Worm (Caenorhabditis elegans) whole organism, early embryonic: ENCODE results near the gene ech-6.
A peak's percentile ranks its signal among the peaks of the same experiment; 100 is the strongest.

Experiments used
- B0310.2 ChIP-seq: sonication (generic microtip); optimal IDR thresholded peaks from 2 replicates; lab custom pipeline; 2016; ENCODE audit warnings: mild to moderate bottlenecking, missing genetic modification characterization, missing compliant biosample characterization
- F13C5.2 ChIP-seq: sonication (generic microtip); optimal IDR thresholded peaks from 2 replicates; lab custom pipeline; 2017; ENCODE audit warnings: mild to moderate bottlenecking, missing genetic modification characterization, inconsistent platforms, missing compliant biosample characterization
- aly-1 ChIP-seq: sonication (generic microtip); optimal IDR thresholded peaks from 2 replicates; lab custom pipeline; 2016; ENCODE audit warnings: missing genetic modification characterization, missing compliant biosample characterization
- ama-1 ChIP-seq: fragments of 150-350 bp; optimal IDR thresholded peaks from 2 replicates; lab custom pipeline; 2014
- ceh-13 ChIP-seq: fragments of 200-800 bp; sonication (Bioruptor generic); optimal IDR thresholded peaks from 2 replicates; lab custom pipeline; 2018; ENCODE audit warnings: mild to moderate bottlenecking, missing genetic modification characterization, missing compliant biosample characterization
- ceh-36 ChIP-seq: sonication (generic microtip); optimal IDR thresholded peaks from 2 replicates; lab custom pipeline; 2016; ENCODE audit warnings: missing genetic modification characterization, inconsistent platforms, missing compliant biosample characterization
- ets-7 ChIP-seq: sonication (generic microtip); optimal IDR thresholded peaks from 2 replicates; lab custom pipeline; 2016; ENCODE audit warnings: missing genotype, missing genetic modification characterization, missing compliant biosample characterization
- flt-1 ChIP-seq: fragments of 200-800 bp; sonication (Bioruptor generic); IDR thresholded peaks from 2 replicates; pipeline ENCODE4 v1.3.6; 2022; ENCODE audit warnings: missing genetic modification characterization, missing compliant biosample characterization
- hmbx-1 ChIP-seq: sonication (generic microtip); optimal IDR thresholded peaks from 2 replicates; lab custom pipeline; 2016; ENCODE audit warnings: mild to moderate bottlenecking, missing genetic modification characterization, missing compliant biosample characterization
- hmg-4 ChIP-seq: fragments of 200-800 bp; sonication (Bioruptor generic); optimal IDR thresholded peaks from 2 replicates; lab custom pipeline; 2018; ENCODE audit warnings: mild to moderate bottlenecking, missing genetic modification characterization, missing compliant biosample characterization
- hnd-1 ChIP-seq: sonication (generic microtip); optimal IDR thresholded peaks from 2 replicates; lab custom pipeline; 2016; ENCODE audit warnings: missing genetic modification characterization, missing compliant biosample characterization
- pes-1 ChIP-seq: fragments of 200-800 bp; sonication (Bioruptor generic); IDR thresholded peaks from 2 replicates; pipeline ENCODE4 v1.3.6; 2022; ENCODE audit warnings: missing genetic modification reagents, missing genetic modification characterization, missing compliant biosample characterization
- scrt-1 ChIP-seq: fragments of 200-800 bp; sonication (Bioruptor generic); IDR thresholded peaks from 2 replicates; pipeline ENCODE4 v1.3.6; 2022; ENCODE audit warnings: missing genetic modification characterization, missing compliant biosample characterization
- sea-1 ChIP-seq: fragments of 200-800 bp; sonication (Bioruptor generic); conservative IDR thresholded peaks from 2 replicates; pipeline ENCODE4 v1.3.6; 2022; ENCODE audit warnings: missing genetic modification characterization, missing compliant biosample characterization
- tbx-11 ChIP-seq: fragments of 200-800 bp; sonication (Bioruptor generic); IDR thresholded peaks from 2 replicates; pipeline ENCODE4 v1.3.6; 2022; ENCODE audit warnings: missing genetic modification characterization, missing compliant biosample characterization
- tbx-37 ChIP-seq: fragments of 200-800 bp; sonication (Bioruptor generic); conservative IDR thresholded peaks from 2 replicates; pipeline ENCODE4 v1.3.6; 2022; ENCODE audit warnings: missing genetic modification reagents, missing genetic modification characterization, missing compliant biosample characterization
- tra-4 ChIP-seq: sonication (generic microtip); optimal IDR thresholded peaks from 2 replicates; lab custom pipeline; 2017; ENCODE audit warnings: missing genetic modification characterization, missing compliant biosample characterization

The ech-6 gene

DNA sequence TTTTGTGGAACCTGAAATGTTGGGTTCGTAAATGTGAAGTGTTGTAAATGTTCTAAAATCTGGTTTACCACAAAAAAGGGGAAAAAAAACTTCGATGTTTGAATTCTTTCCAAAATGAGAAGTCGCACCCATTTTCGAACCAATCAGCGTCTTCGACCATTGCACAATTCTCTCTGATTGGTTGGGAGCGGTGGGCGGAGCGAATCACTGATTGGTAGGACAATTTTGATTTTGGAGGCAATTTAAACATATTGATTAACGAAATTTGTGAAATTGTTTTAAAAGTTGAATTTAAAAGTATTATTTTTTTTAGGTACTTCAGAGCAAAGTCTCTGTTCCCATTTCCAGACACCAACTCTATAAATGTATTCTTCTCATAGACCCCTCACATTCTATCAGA, 36.4 kb upstream of the ech-6 start:
- TF ChIP-seq hmg-4 (GFP tag; lab: Kevin White, UChicago) (no peak), tbx-37 (no peak), ets-7 (tag; lab: Kevin White, UChicago) (no peak), ceh-36 (no peak), sea-1 (GFP tag; lab: Robert Waterston, UW) (no peak)

DNA sequence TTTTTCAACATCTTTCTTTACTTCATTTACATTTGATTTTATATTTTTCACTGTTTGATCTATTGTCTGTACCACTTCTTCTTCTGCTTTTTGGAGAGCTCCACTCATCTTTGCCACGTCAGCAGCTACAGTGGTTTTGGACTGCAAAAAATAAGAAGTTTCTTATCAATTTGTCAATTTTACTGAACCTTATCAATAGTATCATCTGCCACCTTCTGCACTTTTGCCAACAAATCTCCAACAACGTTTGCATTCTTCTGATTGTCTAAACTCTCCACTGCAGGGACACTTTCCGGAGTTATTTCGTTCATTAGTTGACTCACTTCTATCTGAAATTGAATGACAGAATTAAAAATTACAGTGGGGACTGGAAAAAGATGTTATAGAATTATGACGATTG, 34.1 kb upstream of the ech-6 start:
- TF ChIP-seq tbx-11 = no peak
- TF ChIP-seq pes-1 (GFP tag; lab: Robert Waterston, UW) = no peak
- no peak for TF ChIP-seq hmg-4 (GFP tag; lab: Kevin White, UChicago)
- TF ChIP-seq B0310.2 (tag; lab: Kevin White, UChicago) = no peak
- no peak for TF ChIP-seq aly-1 (tag; lab: Kevin White, UChicago)
- TF ChIP-seq ceh-13 (GFP tag; lab: Kevin White, UChicago) = no peak
- no peak for TF ChIP-seq sea-1 (GFP tag; lab: Robert Waterston, UW)
- TF ChIP-seq hnd-1 = no peak
- no peak for TF ChIP-seq hmbx-1 (tag; lab: Kevin White, UChicago)

DNA sequence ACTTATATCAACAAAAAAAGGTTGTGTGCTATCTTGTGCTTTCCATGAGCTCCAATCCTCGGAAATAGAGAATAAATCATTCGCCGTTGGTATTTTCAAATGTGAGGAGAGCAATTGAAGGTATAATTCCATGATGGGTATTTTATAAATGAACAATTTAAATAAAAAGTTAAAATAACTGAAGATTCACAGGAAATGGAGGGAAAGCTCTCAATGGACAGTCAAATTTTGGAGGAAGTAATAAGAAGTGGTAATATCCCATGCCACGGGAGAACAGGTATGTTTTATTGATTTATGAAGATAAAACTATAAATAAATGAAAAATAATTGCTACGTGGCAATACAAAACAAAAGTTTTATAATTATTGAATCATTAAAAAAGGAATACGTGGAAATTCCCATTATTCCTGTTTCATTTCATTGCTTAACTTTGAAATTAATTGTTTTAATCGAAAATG, 30.5 kb upstream of the ech-6 start:
- no peak for TF ChIP-seq tbx-11
- no peak for TF ChIP-seq B0310.2 (tag; lab: Kevin White, UChicago)
- TF ChIP-seq flt-1 (GFP tag; lab: Robert Waterston, UW) = no peak
- no peak for TF ChIP-seq ets-7 (tag; lab: Kevin White, UChicago)
- TF ChIP-seq scrt-1 (GFP tag; lab: Robert Waterston, UW) = no peak

DNA sequence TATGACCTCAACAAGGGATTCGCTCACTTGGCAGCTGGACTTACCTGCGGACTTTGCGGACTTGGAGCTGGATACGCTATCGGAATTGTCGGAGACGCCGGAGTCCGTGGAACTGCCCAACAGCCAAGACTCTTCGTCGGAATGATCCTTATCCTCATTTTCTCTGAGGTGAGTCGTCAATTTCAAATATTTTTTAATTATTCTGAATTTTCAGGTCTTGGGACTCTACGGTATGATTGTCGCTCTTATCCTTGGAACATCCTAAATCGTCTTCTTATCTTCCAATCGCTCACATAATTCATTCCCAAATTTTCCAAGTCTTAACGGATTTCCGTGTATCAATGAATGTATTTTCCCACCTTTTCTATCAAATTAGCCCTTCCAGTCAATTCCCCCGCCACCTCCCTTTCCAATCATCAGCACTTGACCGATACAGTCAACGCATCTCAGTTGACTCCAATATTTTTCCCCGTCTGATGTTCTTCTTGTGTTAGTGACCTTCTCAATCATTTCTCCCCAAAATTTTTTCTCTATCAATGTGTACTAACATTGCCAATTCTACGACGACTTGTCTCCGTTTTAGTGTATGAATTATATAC, 29.9 kb upstream of the ech-6 start, which contains the start of gene R10E11.6:
R10E11.6 (plus strand) TSS at position 524 of the 599 bp plus-strand sequence.
- TF ChIP-seq hmbx-1 (tag; lab: Kevin White, UChicago) (no peak), ceh-36 (no peak)

DNA sequence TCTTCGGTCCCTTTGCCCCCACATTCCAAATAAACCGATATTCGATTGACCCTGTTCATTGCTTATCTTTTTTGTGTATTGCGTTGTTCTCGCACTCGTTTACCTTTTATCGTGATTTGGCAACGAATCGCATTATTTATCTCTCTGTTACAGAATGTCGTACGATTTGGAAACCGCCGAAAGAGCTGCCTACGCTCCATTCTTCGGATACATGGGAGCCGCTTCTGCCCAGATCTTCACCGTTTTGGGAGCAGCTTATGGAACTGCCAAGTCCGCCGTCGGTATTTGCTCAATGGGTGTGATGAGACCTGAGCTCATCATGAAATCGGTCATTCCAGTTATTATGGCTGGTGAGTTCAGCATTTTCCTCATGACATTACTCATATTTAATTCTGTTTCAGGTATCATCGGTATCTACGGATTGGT, 29.3 kb upstream of the ech-6 start, which contains the start of gene vha-2:
vha-2 (plus strand) TSS at position 154 of the 426 bp plus-strand sequence.
- TF ChIP-seq ceh-36 (no peak), ama-1 (peak; percentile 27), tra-4 (tag; lab: Kevin White, UChicago) (no peak)

DNA sequence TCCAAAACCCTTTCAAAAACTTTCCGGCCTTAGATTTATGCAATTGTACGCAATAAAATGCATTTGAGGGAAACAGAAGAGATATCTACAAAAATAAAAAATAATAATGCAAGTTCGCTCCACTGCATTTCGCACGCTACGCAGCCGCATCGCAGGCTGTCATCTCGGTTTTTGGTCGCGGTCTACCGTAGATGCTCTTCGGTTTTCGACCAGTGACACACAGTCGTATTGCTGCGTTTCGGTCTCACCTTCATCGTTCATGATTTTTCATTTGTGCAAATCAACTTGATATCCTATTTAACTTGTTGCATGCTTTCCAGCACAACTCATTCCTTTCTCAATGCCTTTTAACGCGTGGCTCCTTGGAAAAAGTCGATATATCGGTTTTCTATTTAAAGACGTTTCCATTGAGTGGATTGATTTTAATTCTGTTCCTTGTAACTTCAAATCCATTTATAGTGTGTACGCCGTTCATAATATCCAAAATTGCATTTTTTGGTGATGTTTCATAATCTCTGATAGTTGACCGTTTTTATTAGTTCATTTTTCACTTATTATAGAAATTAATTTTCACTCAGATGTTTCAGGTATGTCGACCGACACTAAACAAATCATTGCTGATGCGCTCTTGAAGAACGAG, 28.1 kb upstream of the ech-6 start, which contains the start of gene vha-1:
vha-1 (plus strand) TSS at position 590 of the 640 bp plus-strand sequence.
- TF ChIP-seq pes-1 (GFP tag; lab: Robert Waterston, UW) = 0 out of 2 replicates have a peak, but pooled peaks have one; percentile 31
- TF ChIP-seq tra-4 (tag; lab: Kevin White, UChicago) = no peak
- peak; percentile 54 for TF ChIP-seq F13C5.2 (tag; lab: Kevin White, UChicago)
- TF ChIP-seq ceh-13 (GFP tag; lab: Kevin White, UChicago) = no peak
- TF ChIP-seq sea-1 (GFP tag; lab: Robert Waterston, UW) = 0 out of 2 replicates have a peak, but pooled peaks have one; percentile 58
- no peak for TF ChIP-seq hnd-1

DNA sequence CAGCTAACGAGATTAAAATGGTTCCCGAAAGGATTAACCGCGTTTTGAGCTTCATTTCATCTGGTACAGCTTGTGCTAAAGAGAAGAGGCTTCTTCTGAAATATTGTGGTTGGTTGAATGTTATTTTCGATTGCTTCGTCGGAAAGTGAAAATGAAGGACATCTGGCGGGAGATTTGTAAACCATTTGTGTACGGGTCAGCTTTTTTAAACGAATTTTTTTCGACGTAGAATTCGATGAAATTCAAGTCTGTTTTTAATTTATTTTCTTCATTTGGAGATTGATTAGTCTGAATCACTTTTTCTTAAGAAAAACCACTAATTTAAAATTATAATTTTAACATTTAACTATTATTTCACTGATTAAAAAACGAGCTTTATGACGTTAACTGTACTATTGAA, 27.6 kb upstream of the ech-6 start, which contains the start of gene sqv-3:
sqv-3 (minus strand) TSS at position 101 of the 400 bp plus-strand sequence.
- TF ChIP-seq ets-7 (tag; lab: Kevin White, UChicago) (no peak), ama-1 (no peak), hmbx-1 (tag; lab: Kevin White, UChicago) (no peak), ceh-13 (GFP tag; lab: Kevin White, UChicago) (no peak), pes-1 (GFP tag; lab: Robert Waterston, UW) (no peak), aly-1 (tag; lab: Kevin White, UChicago) (no peak), F13C5.2 (tag; lab: Kevin White, UChicago) (no peak)

DNA sequence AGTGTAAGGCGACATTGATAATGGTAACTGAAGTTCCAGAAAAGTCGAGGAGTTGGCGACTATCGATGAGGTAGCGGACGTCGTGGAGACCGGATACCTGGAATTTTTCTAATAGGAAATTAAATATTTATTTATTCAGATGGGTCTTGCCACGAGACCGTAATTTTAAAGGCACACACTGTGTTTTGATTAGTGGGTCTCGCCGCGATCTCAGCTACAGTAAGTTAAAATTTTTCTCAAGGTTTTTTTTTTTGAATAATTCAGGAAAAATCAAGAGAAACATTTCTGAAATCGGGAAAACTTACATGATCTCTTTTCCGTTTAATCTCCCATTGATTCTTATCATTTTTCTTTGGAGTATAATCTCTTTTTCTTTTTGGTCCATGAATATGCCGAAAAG, 26.4 kb upstream of the ech-6 start:
- TF ChIP-seq F13C5.2 (tag; lab: Kevin White, UChicago) = no peak
- TF ChIP-seq hmbx-1 (tag; lab: Kevin White, UChicago) = no peak
- no peak for TF ChIP-seq hnd-1
- no peak for TF ChIP-seq B0310.2 (tag; lab: Kevin White, UChicago)
- no peak for TF ChIP-seq pes-1 (GFP tag; lab: Robert Waterston, UW)
- no peak for TF ChIP-seq flt-1 (GFP tag; lab: Robert Waterston, UW)
- no peak for TF ChIP-seq scrt-1 (GFP tag; lab: Robert Waterston, UW)
- no peak for TF ChIP-seq ceh-13 (GFP tag; lab: Kevin White, UChicago)
- TF ChIP-seq sea-1 (GFP tag; lab: Robert Waterston, UW) = no peak
- TF ChIP-seq tbx-37 = no peak
- no peak for TF ChIP-seq ceh-36
- TF ChIP-seq aly-1 (tag; lab: Kevin White, UChicago) = no peak
- no peak for TF ChIP-seq tbx-11
- TF ChIP-seq hmg-4 (GFP tag; lab: Kevin White, UChicago) = no peak
- TF ChIP-seq ama-1 = no peak
- no peak for TF ChIP-seq ets-7 (tag; lab: Kevin White, UChicago)
- no peak for TF ChIP-seq tra-4 (tag; lab: Kevin White, UChicago)
